Worm (Caenorhabditis elegans): ENCODE data around the gene acs-1.
A peak's percentile ranks its signal among the peaks of the same experiment; 100 is the strongest.

Gene acs-1

DNA sequence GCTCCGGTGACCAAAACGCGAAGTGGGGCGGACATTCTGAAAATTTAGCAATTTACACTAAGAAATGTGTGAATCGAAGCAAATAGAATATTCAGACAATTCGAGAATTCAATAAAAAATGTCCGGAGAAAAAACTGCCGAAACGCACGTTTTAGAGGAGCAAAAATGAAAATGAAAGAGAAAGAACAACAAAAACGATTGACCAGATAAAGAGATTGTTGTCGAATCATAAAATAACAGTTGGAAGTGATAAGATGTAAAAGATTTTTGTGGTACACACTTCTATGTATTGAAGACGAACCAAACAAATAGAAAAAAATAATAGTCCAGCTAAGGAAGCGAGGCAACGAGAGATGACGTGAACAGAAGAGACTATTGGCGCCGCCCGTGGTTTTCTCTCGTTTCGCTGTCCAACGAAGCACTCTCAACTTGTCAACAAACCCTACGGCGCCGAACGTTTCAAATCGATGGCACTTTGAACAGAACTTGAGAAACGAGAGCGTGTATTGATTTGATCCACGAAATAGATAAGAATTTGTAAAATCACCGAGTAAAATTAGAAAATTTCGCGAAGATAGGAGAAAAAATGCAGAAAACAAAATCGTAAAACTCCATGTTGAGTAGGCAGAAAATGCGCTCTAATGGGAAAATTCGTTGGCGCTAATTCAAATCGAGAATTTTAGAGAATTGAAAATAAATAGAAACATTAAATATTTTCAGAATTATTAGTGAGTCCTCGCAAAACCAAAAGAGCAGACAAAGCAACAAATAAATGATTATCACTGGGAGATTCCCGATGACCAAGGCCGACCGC lies 8.1 kb upstream of the acs-1 start, which contains the start of gene mdh-1 (continued):
- TF ChIP-seq F10E7.11 (tag; optimal IDR thresholded peaks at IDR 0.05) (no peak), attf-3 (GFP tag; conservative IDR thresholded peaks at IDR 0.05) (no peak), ztf-3 (GFP tag; optimal IDR thresholded peaks at IDR 0.05) (no peak), madf-3 (GFP tag; IDR thresholded peaks at IDR 0.05) (no peak), ama-1 (optimal IDR thresholded peaks at IDR 0.05) (peak; percentile 44), ama-1 (GFP tag; optimal IDR thresholded peaks at IDR 0.05) (no peak), aptf-3 (GFP tag; IDR thresholded peaks at IDR 0.05) (no peak), B0336.3 (GFP tag; IDR thresholded peaks at IDR 0.05) (no peak), zfh-2 (GFP tag; conservative IDR thresholded peaks at IDR 0.05) (no peak), lin-35 (GFP tag; optimal IDR thresholded peaks at IDR 0.05) (no peak), repo-1 (tag; optimal IDR thresholded peaks at IDR 0.05) (no peak), mes-4 (tag; optimal IDR thresholded peaks at IDR 0.05) (no peak), hlh-12 (tag; optimal IDR thresholded peaks at IDR 0.05) (no peak), Y95B8A.8 (GFP tag; IDR thresholded peaks at IDR 0.05) (peak; percentile 43; the same call in 1 of the 2 replicates), let-607 (tag; optimal IDR thresholded peaks at IDR 0.05) (peak in 1 of 2 experiments; percentile 24), ztf-18 (tag; optimal IDR thresholded peaks at IDR 0.05) (no peak), unc-130 (GFP tag; optimal IDR thresholded peaks at IDR 0.05) (no peak), pha-4 (tag; optimal IDR thresholded peaks at IDR 0.05) (peak; percentile 77), F57A8.1 (GFP tag; optimal IDR thresholded peaks at IDR 0.05) (no peak), rec-8 (tag; optimal IDR thresholded peaks at IDR 0.05) (no peak), dox-1 (GFP tag; IDR thresholded peaks at IDR 0.05) (0 out of 2 replicates have a peak, but pooled peaks have one; percentile 10), ZK185.1 (tag; optimal IDR thresholded peaks at IDR 0.05; ENCODE audit: poor library complexity, severe bottlenecking) (peak; percentile 4), madf-8 (GFP tag; conservative IDR thresholded peaks at IDR 0.05) (no peak), egl-18 (GFP tag; IDR thresholded peaks at IDR 0.05) (no peak), attf-6 (GFP tag; IDR thresholded peaks at IDR 0.05) (no peak), sea-2 (GFP tag; IDR thresholded peaks at IDR 0.05) (no peak), efl-1 (GFP tag; optimal IDR thresholded peaks at IDR 0.05) (no peak), ceh-27 (GFP tag; optimal IDR thresholded peaks at IDR 0.05) (peak; percentile 26), nhr-120 (GFP tag; IDR thresholded peaks at IDR 0.05) (no peak), ceh-91 (GFP tag; IDR thresholded peaks at IDR 0.05) (no peak), rpc-1 (optimal IDR thresholded peaks at IDR 0.05) (no peak), rpc-1 (tag; optimal IDR thresholded peaks at IDR 0.05) (no peak), ets-4 (GFP tag; optimal IDR thresholded peaks at IDR 0.05) (no peak), aptf-2 (GFP tag; conservative IDR thresholded peaks at IDR 0.05) (no peak), ztf-26 (tag; optimal IDR thresholded peaks at IDR 0.05) (no peak), lir-1 (GFP tag; conservative IDR thresholded peaks at IDR 0.05) (no peak), somi-1 (GFP tag; optimal IDR thresholded peaks at IDR 0.05) (no peak), lsy-27 (tag; optimal IDR thresholded peaks at IDR 0.05; ENCODE audit: borderline replicate concordance, insufficient read depth) (no peak), cebp-2 (GFP tag; IDR thresholded peaks at IDR 0.05) (no peak), sptf-2 (GFP tag; optimal IDR thresholded peaks at IDR 0.05) (no peak), pbrm-1 (GFP tag; IDR thresholded peaks at IDR 0.05) (0 out of 2 replicates have a peak, but pooled peaks have one; percentile 2), lin-40 (tag; optimal IDR thresholded peaks at IDR 0.05) (no peak), snpc-3.4 (tag; optimal IDR thresholded peaks at IDR 0.05) (no peak), ceh-58 (GFP tag; IDR thresholded peaks at IDR 0.05) (no peak), F55B11.4 (tag; optimal IDR thresholded peaks at IDR 0.05; ENCODE audit: borderline replicate concordance, insufficient read depth) (no peak), nfyb-1 (GFP tag; IDR thresholded peaks at IDR 0.05) (peak; percentile 40; the same call in 1 of the 2 replicates), ccch-3 (GFP tag; optimal IDR thresholded peaks at IDR 0.05) (no peak)

Measured in whole organism, young adult.